Fruit fly (Drosophila melanogaster): ENCODE results near the gene CG6790.

CG6790 gene

dm6 chr3R:11613252-11614036 is 34.9 kb upstream of the CG6790 start:
- TF ChIP-seq sv (GFP tag; optimal IDR thresholded peaks at IDR 0.05), result peak; percentile 61
- TF ChIP-seq ey (GFP tag; optimal IDR thresholded peaks at IDR 0.05), result peak; percentile 47
- no peak for TF ChIP-seq Mio (GFP tag; optimal IDR thresholded peaks at IDR 0.05)
- TF ChIP-seq brk (GFP tag; optimal IDR thresholded peaks at IDR 0.05), result no peak
- TF ChIP-seq Hr78 (GFP tag; optimal IDR thresholded peaks at IDR 0.05), result no peak
- no peak for TF ChIP-seq Rel (GFP tag; optimal IDR thresholded peaks at IDR 0.05)
- no peak for TF ChIP-seq Rel (tag; optimal IDR thresholded peaks at IDR 0.05)
- no peak for TF ChIP-seq jim (GFP tag; optimal IDR thresholded peaks at IDR 0.05)
- peak; percentile 49 for TF ChIP-seq HLH106 (tag; optimal IDR thresholded peaks at IDR 0.05)
- TF ChIP-seq h (GFP tag; optimal IDR thresholded peaks at IDR 0.05), result peak; percentile 63
- peak; percentile 40 for TF ChIP-seq psq (GFP tag; optimal IDR thresholded peaks at IDR 0.05)
- no peak for TF ChIP-seq dsf (GFP tag; optimal IDR thresholded peaks at IDR 0.05; ENCODE audit: borderline replicate concordance)
- no peak for TF ChIP-seq Sp1 (GFP tag; optimal IDR thresholded peaks at IDR 0.05)
- peak; percentile 63 for TF ChIP-seq OdsH (GFP tag; optimal IDR thresholded peaks at IDR 0.05)
- peak; percentile 75 for TF ChIP-seq Myc (optimal IDR thresholded peaks at IDR 0.05)
- peak; percentile 62 for TF ChIP-seq Hnf4 (GFP tag; optimal IDR thresholded peaks at IDR 0.05)
- peak; percentile 21 for TF ChIP-seq br (GFP tag; optimal IDR thresholded peaks at IDR 0.05)
- TF ChIP-seq lola (GFP tag; optimal IDR thresholded peaks at IDR 0.05), result no peak
- TF ChIP-seq CG32264 (GFP tag; optimal IDR thresholded peaks at IDR 0.05), result no peak
- TF ChIP-seq CG9705 (GFP tag; optimal IDR thresholded peaks at IDR 0.05), result peak; percentile 0
- TF ChIP-seq sage (GFP tag; optimal IDR thresholded peaks at IDR 0.05), result no peak
- peak in 1 of 2 experiments; percentile 27 for TF ChIP-seq foxo (GFP tag; optimal IDR thresholded peaks at IDR 0.05)
- TF ChIP-seq N (GFP tag; optimal IDR thresholded peaks at IDR 0.05), result no peak
- TF ChIP-seq woc (GFP tag; optimal IDR thresholded peaks at IDR 0.05), result no peak
- TF ChIP-seq rgr (GFP tag; optimal IDR thresholded peaks at IDR 0.05), result peak; percentile 67
- TF ChIP-seq Dif (GFP tag; optimal IDR thresholded peaks at IDR 0.05; ENCODE audit: partially characterized antibody), result no peak
- TF ChIP-seq Jra (GFP tag; optimal IDR thresholded peaks at IDR 0.05), result no peak
- no peak for TF ChIP-seq dl (GFP tag; optimal IDR thresholded peaks at IDR 0.05; ENCODE audit: insufficient read depth in 1 of 2, partially characterized antibody in 2 of 2)
- no peak for TF ChIP-seq CrebA (GFP tag; optimal IDR thresholded peaks at IDR 0.05; ENCODE audit: borderline replicate concordance)
- TF ChIP-seq tai (GFP tag; optimal IDR thresholded peaks at IDR 0.05), result peak; percentile 74
- TF ChIP-seq Hr83 (GFP tag; optimal IDR thresholded peaks at IDR 0.05; ENCODE audit: poor library complexity, severe bottlenecking), result peak; percentile 52
- peak; percentile 17 for TF ChIP-seq dmrt93B (GFP tag; optimal IDR thresholded peaks at IDR 0.05)

dm6 chr3R:11612467-11612866 is 33.9 kb upstream of the CG6790 start:
- TF ChIP-seq sage (GFP tag; optimal IDR thresholded peaks at IDR 0.05) (no peak), Jra (GFP tag; optimal IDR thresholded peaks at IDR 0.05) (no peak), Hr83 (GFP tag; optimal IDR thresholded peaks at IDR 0.05; ENCODE audit: poor library complexity, severe bottlenecking) (no peak), lola (GFP tag; optimal IDR thresholded peaks at IDR 0.05) (no peak), CG9705 (GFP tag; optimal IDR thresholded peaks at IDR 0.05) (no peak), usp (GFP tag; optimal IDR thresholded peaks at IDR 0.05) (no peak), psq (GFP tag; optimal IDR thresholded peaks at IDR 0.05) (no peak), Mio (GFP tag; optimal IDR thresholded peaks at IDR 0.05) (no peak), dsf (GFP tag; optimal IDR thresholded peaks at IDR 0.05; ENCODE audit: borderline replicate concordance) (no peak), Hr78 (GFP tag; optimal IDR thresholded peaks at IDR 0.05) (no peak), HLH106 (tag; optimal IDR thresholded peaks at IDR 0.05) (no peak), h (GFP tag; optimal IDR thresholded peaks at IDR 0.05) (no peak), CrebA (GFP tag; optimal IDR thresholded peaks at IDR 0.05; ENCODE audit: borderline replicate concordance) (no peak), br (GFP tag; optimal IDR thresholded peaks at IDR 0.05) (no peak), woc (GFP tag; optimal IDR thresholded peaks at IDR 0.05) (no peak), brk (GFP tag; optimal IDR thresholded peaks at IDR 0.05) (no peak), OdsH (GFP tag; optimal IDR thresholded peaks at IDR 0.05) (no peak), pan (optimal IDR thresholded peaks at IDR 0.05) (no peak), Sp1 (GFP tag; optimal IDR thresholded peaks at IDR 0.05) (no peak)

- TF ChIP-seq rgr (GFP tag; optimal IDR thresholded peaks at IDR 0.05) (no peak), Mio (GFP tag; optimal IDR thresholded peaks at IDR 0.05) (no peak), Sp1 (GFP tag; optimal IDR thresholded peaks at IDR 0.05) (no peak), br (GFP tag; optimal IDR thresholded peaks at IDR 0.05) (no peak), GATAd (GFP tag; optimal IDR thresholded peaks at IDR 0.05) (no peak), psq (GFP tag; optimal IDR thresholded peaks at IDR 0.05) (no peak), dl (GFP tag; optimal IDR thresholded peaks at IDR 0.05; ENCODE audit: insufficient read depth in 1 of 2, partially characterized antibody in 2 of 2) (no peak), Jra (GFP tag; optimal IDR thresholded peaks at IDR 0.05) (no peak), fru (GFP tag; optimal IDR thresholded peaks at IDR 0.05) (no peak), sv (GFP tag; optimal IDR thresholded peaks at IDR 0.05) (no peak), OdsH (GFP tag; optimal IDR thresholded peaks at IDR 0.05) (no peak), CG32264 (GFP tag; optimal IDR thresholded peaks at IDR 0.05) (no peak), Dfd (GFP tag; optimal IDR thresholded peaks at IDR 0.05) (no peak), CrebA (GFP tag; optimal IDR thresholded peaks at IDR 0.05; ENCODE audit: borderline replicate concordance) (no peak), ey (GFP tag; optimal IDR thresholded peaks at IDR 0.05) (no peak), usp (GFP tag; optimal IDR thresholded peaks at IDR 0.05) (no peak), CG9705 (GFP tag; optimal IDR thresholded peaks at IDR 0.05) (no peak)
Measured at dm6 chr3R:11606679-11607078, 28.1 kb upstream of the CG6790 start.

All from whole organism, wandering third instar larva.